Fruit fly (Drosophila melanogaster): ENCODE results near the gene CG12883.

DNA sequence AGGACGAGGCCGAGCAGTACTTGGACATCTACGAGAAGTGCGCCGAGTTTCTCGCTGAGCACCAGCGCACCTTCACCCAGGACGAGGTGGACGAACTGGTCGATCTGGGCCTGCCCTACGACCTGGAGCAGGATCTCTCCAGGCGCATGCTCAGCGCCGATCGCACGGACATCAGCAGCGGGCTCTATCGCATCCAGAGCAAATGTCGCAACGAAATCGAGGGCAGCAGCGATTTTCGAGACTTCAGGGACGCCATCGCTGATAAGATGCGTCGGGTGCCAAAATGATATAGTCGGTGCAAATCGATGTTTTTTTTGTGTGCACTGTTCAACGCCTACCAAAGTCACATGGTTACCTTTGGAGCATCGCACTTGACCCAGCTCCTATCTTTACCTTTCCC, 576 bp downstream of the CG12883 start:
- no peak for TF ChIP-seq CG7101 (tag; optimal IDR thresholded peaks at IDR 0.05)
- TF ChIP-seq kay (GFP tag; ENCODE audit: borderline replicate concordance), result no peak
- no peak for TF ChIP-seq cic (GFP tag; optimal IDR thresholded peaks at IDR 0.05)
- TF ChIP-seq Hr96 (GFP tag; optimal IDR thresholded peaks at IDR 0.05), result no peak
- TF ChIP-seq CG7045 (GFP tag; optimal IDR thresholded peaks at IDR 0.05), result no peak
- no peak for TF ChIP-seq CG1620 (GFP tag; optimal IDR thresholded peaks at IDR 0.05)
